Fruit fly (Drosophila melanogaster): ENCODE data around the gene heph.

DNA sequence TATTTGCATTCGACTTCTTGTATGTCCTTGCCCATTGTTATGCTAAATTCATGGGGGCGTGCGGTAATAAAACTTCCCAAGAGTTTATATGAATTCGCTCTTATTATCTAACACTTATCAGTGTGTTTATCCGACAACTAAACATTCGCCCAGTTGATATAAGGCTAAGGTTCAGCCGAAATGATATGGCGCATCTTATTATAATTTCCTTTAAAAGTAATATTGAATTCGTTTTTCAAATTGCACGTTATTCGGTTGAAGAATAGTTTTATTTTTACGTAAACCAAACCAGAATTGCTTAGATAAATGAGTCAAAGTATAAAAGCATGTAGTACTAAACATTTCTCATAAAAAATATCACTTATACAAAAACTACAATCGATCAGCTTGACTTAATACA, 22.7 kb upstream of the heph start, which contains the start of gene Pos:
- TF ChIP-seq Dll (optimal IDR thresholded peaks at IDR 0.05) (no peak), psq (optimal IDR thresholded peaks at IDR 0.05) (no peak), usp (GFP tag; optimal IDR thresholded peaks at IDR 0.05) (no peak), CG8478 (optimal IDR thresholded peaks at IDR 0.05) (no peak)

Data from whole organism.